Fruit fly (Drosophila melanogaster) whole organism, embryonic: ENCODE results near the gene CG15362.
A peak's percentile ranks its signal among the peaks of the same experiment; 100 is the strongest.

Source experiments
- Ada2b ChIP-seq: fragments of 200-800 bp; sonication (Bioruptor generic); IDR thresholded peaks from 2 replicates; pipeline ENCODE4 v1.3.6; 2022; ENCODE audit warnings: missing biosample characterization, missing genetic modification characterization
- Asciz ChIP-seq: fragments of 200-800 bp; sonication (Bioruptor generic); optimal IDR thresholded peaks from 2 replicates; lab custom pipeline; 2017; ENCODE audit warnings: missing biosample characterization, mild to moderate bottlenecking, missing genetic modification characterization, missing genetic modification reagents
- Atf-2 ChIP-seq: fragments of 200-800 bp; sonication (Bioruptor generic); optimal IDR thresholded peaks from 2 replicates; lab custom pipeline; 2016; ENCODE audit warnings: missing biosample characterization, missing genetic modification characterization
- Bgb ChIP-seq: fragments of 200-800 bp; sonication (Bioruptor generic); IDR thresholded peaks from 2 replicates; pipeline ENCODE4 v1.3.6; 2022; ENCODE audit warnings: missing biosample characterization, missing genetic modification characterization; ENCODE audit not compliant: partially characterized antibody
- CG10431 ChIP-seq: fragments of 200-800 bp; sonication (Bioruptor generic); optimal IDR thresholded peaks from 3 replicates; lab custom pipeline; 2018; ENCODE audit warnings: missing biosample characterization, mild to moderate bottlenecking, missing genetic modification characterization
- CG10979 ChIP-seq: fragments of 200-800 bp; sonication (Bioruptor generic); optimal IDR thresholded peaks from 2 replicates; lab custom pipeline; 2018; ENCODE audit warnings: missing biosample characterization, mild to moderate bottlenecking, missing genetic modification characterization, moderate library complexity
- CG12391 ChIP-seq: fragments of 200-800 bp; sonication (Bioruptor generic); optimal IDR thresholded peaks from 3 replicates; lab custom pipeline; 2018; ENCODE audit warnings: missing biosample characterization, mild to moderate bottlenecking, missing genetic modification characterization, moderate library complexity
- CG13624 ChIP-seq: fragments of 200-800 bp; sonication (Bioruptor generic); optimal IDR thresholded peaks from 2 replicates; lab custom pipeline; 2016; ENCODE audit warnings: missing biosample characterization, missing genetic modification characterization
- CG17361 ChIP-seq: fragments of 200-800 bp; sonication (Bioruptor generic); IDR thresholded peaks from 3 replicates; pipeline ENCODE4 v1.3.6; 2022; ENCODE audit warnings: missing biosample characterization, missing genetic modification characterization
- CG17829 ChIP-seq: fragments of 200-800 bp; optimal IDR thresholded peaks from 2 replicates; lab custom pipeline; 2019; ENCODE audit warnings: missing biosample characterization, mild to moderate bottlenecking, missing genetic modification characterization, moderate library complexity
- CG17912 ChIP-seq: fragments of 200-800 bp; sonication (Bioruptor generic); optimal IDR thresholded peaks from 2 replicates; lab custom pipeline; 2018; ENCODE audit warnings: missing biosample characterization, mild to moderate bottlenecking, missing genetic modification characterization
- CG2712 ChIP-seq: fragments of 200-800 bp; optimal IDR thresholded peaks from 3 replicates; lab custom pipeline; 2019; ENCODE audit warnings: missing biosample characterization, mild to moderate bottlenecking, missing genetic modification characterization, moderate library complexity
- CG2889 ChIP-seq: fragments of 200-800 bp; sonication (Bioruptor generic); IDR thresholded peaks from 3 replicates; pipeline ENCODE4 v1.3.6; 2022; ENCODE audit warnings: missing biosample characterization, missing genetic modification characterization
- CG3163 ChIP-seq: fragments of 200-800 bp; sonication (Bioruptor generic); optimal IDR thresholded peaks from 3 replicates; lab custom pipeline; 2016; ENCODE audit warnings: missing biosample characterization, missing genetic modification characterization
- CG34224 ChIP-seq: fragments of 200-800 bp; sonication (Bioruptor generic); IDR thresholded peaks from 3 replicates; pipeline ENCODE4 v1.3.6; 2022; ENCODE audit warnings: missing biosample characterization, missing genetic modification characterization; ENCODE audit not compliant: partially characterized antibody
- CG42726 ChIP-seq: fragments of 200-800 bp; sonication (Bioruptor generic); IDR thresholded peaks from 2 replicates; pipeline ENCODE4 v1.3.6; 2022; ENCODE audit warnings: missing biosample characterization, missing genetic modification characterization; ENCODE audit not compliant: partially characterized antibody
- CG4328 ChIP-seq: fragments of 200-800 bp; sonication (Bioruptor generic); optimal IDR thresholded peaks from 3 replicates; lab custom pipeline; 2017; ENCODE audit warnings: missing biosample characterization, missing genetic modification reagents, missing genetic modification characterization
- CG4617 ChIP-seq: fragments of 200-800 bp; sonication (Bioruptor generic); optimal IDR thresholded peaks from 3 replicates; lab custom pipeline; 2016; ENCODE audit warnings: missing biosample characterization, missing genetic modification characterization, borderline replicate concordance
- CG6689 ChIP-seq: fragments of 200-800 bp; sonication (Bioruptor generic); IDR thresholded peaks from 2 replicates; pipeline ENCODE4 v1.3.6; 2022; ENCODE audit warnings: missing biosample characterization, missing genetic modification characterization
- CG7963 ChIP-seq: fragments of 200-800 bp; sonication (Bioruptor generic); IDR thresholded peaks from 3 replicates; pipeline ENCODE4 v1.3.6; 2022; ENCODE audit warnings: missing biosample characterization, missing genetic modification characterization; ENCODE audit not compliant: partially characterized antibody
- CG9437 ChIP-seq: fragments of 200-800 bp; sonication (Bioruptor generic); optimal IDR thresholded peaks from 2 replicates; lab custom pipeline; 2018; ENCODE audit warnings: missing biosample characterization, mild to moderate bottlenecking, missing genetic modification characterization
- CG9932 ChIP-seq: fragments of 200-800 bp; sonication (Bioruptor generic); IDR thresholded peaks from 2 replicates; pipeline ENCODE4 v1.3.6; 2022; ENCODE audit warnings: missing biosample characterization, missing genetic modification characterization
- CTCF ChIP-seq: fragments of 200-800 bp; sonication (Bioruptor generic); optimal IDR thresholded peaks from 2 replicates; lab custom pipeline; 2017; ENCODE audit warnings: missing biosample characterization, mild to moderate bottlenecking, missing genetic modification characterization, moderate library complexity
- D19B ChIP-seq: fragments of 200-800 bp; sonication (Bioruptor generic); optimal IDR thresholded peaks from 2 replicates; lab custom pipeline; 2017; ENCODE audit warnings: missing biosample characterization, mild to moderate bottlenecking, missing genetic modification characterization
- Dref ChIP-seq: fragments of 200-800 bp; sonication (Bioruptor generic); IDR thresholded peaks from 2 replicates; pipeline ENCODE4 v1.3.6; 2022; ENCODE audit warnings: missing biosample characterization, missing genetic modification characterization
- H15 ChIP-seq: fragments of 200-800 bp; sonication (Bioruptor generic); IDR thresholded peaks from 3 replicates; pipeline ENCODE4 v1.3.6; 2022; ENCODE audit warnings: missing biosample characterization, missing genetic modification characterization
- H2.0 ChIP-seq: fragments of 200-800 bp; sonication (Bioruptor generic); IDR thresholded peaks from 2 replicates; pipeline ENCODE4 v1.3.6; 2022; ENCODE audit warnings: missing biosample characterization, missing genetic modification characterization
- Lpt ChIP-seq: fragments of >200 bp; optimal IDR thresholded peaks from 2 replicates; lab custom pipeline; 2018; ENCODE audit warnings: missing biosample characterization, missing genetic modification characterization
- Meics ChIP-seq: fragments of 200-800 bp; sonication (Bioruptor generic); optimal IDR thresholded peaks from 2 replicates; lab custom pipeline; 2017; ENCODE audit warnings: missing biosample characterization, mild to moderate bottlenecking, missing genetic modification characterization
- Myb ChIP-seq: fragments of 200-800 bp; sonication (Bioruptor generic); optimal IDR thresholded peaks from 2 replicates; lab custom pipeline; 2016; ENCODE audit warnings: missing biosample characterization, missing genetic modification characterization
- bsh ChIP-seq, 2 experiments: fragments of 200-800 bp; sonication (Bioruptor generic); optimal IDR thresholded peaks; 2 replicates each; lab custom pipeline; 2017 to 2018; ENCODE audit warnings: mild to moderate bottlenecking in 2 of 2, missing biosample characterization in 2 of 2, missing genetic modification characterization in 2 of 2, moderate library complexity in 1 of 2
- ewg ChIP-seq: fragments of 200-800 bp; sonication (Bioruptor generic); optimal IDR thresholded peaks from 3 replicates; lab custom pipeline; 2017; ENCODE audit warnings: mild to moderate bottlenecking, missing biosample characterization, missing genetic modification reagents, missing genetic modification characterization
- ftz-f1 ChIP-seq: fragments of 200-800 bp; sonication (Bioruptor generic); optimal IDR thresholded peaks from 2 replicates; lab custom pipeline; 2016; ENCODE audit warnings: missing biosample characterization, missing genetic modification characterization
- fu2 ChIP-seq: fragments of 200-800 bp; sonication (Bioruptor generic); optimal IDR thresholded peaks from 2 replicates; lab custom pipeline; 2016; ENCODE audit warnings: missing biosample characterization, missing genetic modification characterization
- gce ChIP-seq: fragments of 200-800 bp; sonication (Bioruptor generic); IDR thresholded peaks from 3 replicates; pipeline ENCODE4 v1.3.6; 2022; ENCODE audit warnings: missing biosample characterization, missing genetic modification characterization
- gfzf ChIP-seq: fragments of 200-800 bp; sonication (Bioruptor generic); optimal IDR thresholded peaks from 2 replicates; lab custom pipeline; 2016; ENCODE audit warnings: missing biosample characterization, mild to moderate bottlenecking, missing genetic modification characterization, moderate library complexity
- inv ChIP-seq: fragments of 200-800 bp; sonication (Bioruptor generic); IDR thresholded peaks from 2 replicates; pipeline ENCODE4 v1.3.6; 2022; ENCODE audit warnings: missing biosample characterization, missing genetic modification characterization; ENCODE audit not compliant: partially characterized antibody
- jumu ChIP-seq: fragments of 200-800 bp; sonication (Bioruptor generic); optimal IDR thresholded peaks from 3 replicates; lab custom pipeline; 2016; ENCODE audit warnings: missing biosample characterization, missing genetic modification characterization
- lmd ChIP-seq: fragments of 200-800 bp; sonication (Bioruptor generic); IDR thresholded peaks from 2 replicates; pipeline ENCODE4 v1.3.6; 2022; ENCODE audit warnings: missing biosample characterization, missing genetic modification characterization
- mld ChIP-seq: fragments of 200-800 bp; sonication (Bioruptor generic); IDR thresholded peaks from 3 replicates; pipeline ENCODE4 v1.3.6; 2022; ENCODE audit warnings: missing biosample characterization, missing genetic modification characterization; ENCODE audit not compliant: partially characterized antibody
- nerfin-1 ChIP-seq: fragments of 200-800 bp; sonication (Bioruptor generic); optimal IDR thresholded peaks from 3 replicates; lab custom pipeline; 2019; ENCODE audit warnings: missing biosample characterization, mild to moderate bottlenecking, missing genetic modification characterization, moderate library complexity
- otp ChIP-seq: fragments of 200-800 bp; sonication (Bioruptor generic); IDR thresholded peaks from 3 replicates; pipeline ENCODE4, ENCODE4 v1.3.6; 2022; ENCODE audit warnings: missing biosample characterization, missing genetic modification characterization
- pb ChIP-seq: fragments of 200-800 bp; sonication (Bioruptor generic); optimal IDR thresholded peaks from 3 replicates; lab custom pipeline; 2016; ENCODE audit warnings: missing biosample characterization, missing genetic modification characterization
- pzg ChIP-seq: fragments of 200-800 bp; sonication (Bioruptor generic); optimal IDR thresholded peaks from 3 replicates; lab custom pipeline; 2018; ENCODE audit warnings: missing biosample characterization, mild to moderate bottlenecking, missing genetic modification characterization, moderate library complexity
- rib ChIP-seq: fragments of 200-800 bp; sonication (Bioruptor generic); IDR thresholded peaks from 2 replicates; pipeline ENCODE4 v1.3.6; 2022; ENCODE audit warnings: missing biosample characterization, missing genetic modification characterization
- schlank ChIP-seq: fragments of 200-800 bp; sonication (Bioruptor generic); optimal IDR thresholded peaks from 2 replicates; lab custom pipeline; 2018; ENCODE audit warnings: missing biosample characterization, mild to moderate bottlenecking, missing genetic modification characterization
- scrt ChIP-seq: fragments of 200-800 bp; sonication (Bioruptor generic); optimal IDR thresholded peaks from 2 replicates; lab custom pipeline; 2018; ENCODE audit warnings: missing biosample characterization, mild to moderate bottlenecking, missing genetic modification characterization, moderate library complexity
- sens ChIP-seq: fragments of 200-800 bp; sonication (Bioruptor generic); peaks from one replicate; lab custom pipeline; 2016; ENCODE audit warnings: missing biosample characterization, missing genetic modification characterization
- tgo ChIP-seq: fragments of 200-800 bp; sonication (Bioruptor generic); IDR thresholded peaks from 3 replicates; pipeline ENCODE4 v1.3.6; 2022; ENCODE audit warnings: missing biosample characterization, missing genetic modification characterization
- trem ChIP-seq: fragments of 200-800 bp; optimal IDR thresholded peaks from 3 replicates; lab custom pipeline; 2019; ENCODE audit warnings: missing biosample characterization, mild to moderate bottlenecking, missing genetic modification characterization, moderate library complexity
- tx ChIP-seq: fragments of 200-800 bp; sonication (Bioruptor generic); optimal IDR thresholded peaks from 2 replicates; lab custom pipeline; 2016; ENCODE audit warnings: missing biosample characterization, missing genetic modification characterization
- unc-4 ChIP-seq: fragments of 200-800 bp; sonication (Bioruptor generic); IDR thresholded peaks from 2 replicates; pipeline ENCODE4 v1.3.6; 2022; ENCODE audit warnings: missing biosample characterization, missing genetic modification characterization; ENCODE audit not compliant: partially characterized antibody

CG15362 gene

DNA sequence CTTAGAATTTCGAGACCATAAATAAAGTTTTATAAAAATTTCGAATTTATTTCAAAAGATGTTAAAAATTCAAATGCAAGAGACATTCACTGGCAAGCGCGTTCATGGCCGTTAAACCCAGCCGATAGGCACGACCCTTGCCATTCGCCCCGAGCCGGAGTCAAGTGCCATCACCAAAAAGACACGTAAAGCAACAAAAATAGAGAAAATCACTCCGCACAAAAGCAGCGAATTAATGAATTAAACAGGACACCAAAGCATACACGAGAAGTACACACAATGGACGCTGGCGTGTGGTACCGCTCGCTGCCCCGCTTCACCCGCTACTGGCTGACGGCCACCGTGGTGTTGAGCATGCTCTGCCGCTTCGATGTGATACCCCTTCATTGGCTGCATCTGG is 7.0 kb upstream of the CG15362 start, which contains the start of gene Der-1 (continued):
- TF ChIP-seq scrt (GFP tag; lab: Kevin White, UChicago) = no peak
- no peak for TF ChIP-seq CG17361 (GFP tag; lab: Robert Waterston, UW)
- TF ChIP-seq sens (GFP tag; lab: Kevin White, UChicago) = peak; percentile 77
- peak; percentile 53 for TF ChIP-seq Dref
- TF ChIP-seq pzg (GFP tag; lab: Kevin White, UChicago) = peak; percentile 80
- TF ChIP-seq bsh (GFP tag; optimal IDR thresholded peaks at IDR 0.05; lab: Kevin White, UChicago) = no peak
- TF ChIP-seq unc-4 (GFP tag; lab: Robert Waterston, UW) = peak; percentile 87
- peak; percentile 88 for TF ChIP-seq CG4617
- TF ChIP-seq Bgb (GFP tag; lab: Robert Waterston, UW) = peak; percentile 97
- TF ChIP-seq Ada2b = no peak
- peak; percentile 9 for TF ChIP-seq CG17829 (tag; lab: Kevin White, UChicago)
- TF ChIP-seq tgo (GFP tag; lab: Robert Waterston, UW) = peak; percentile 18; the same call in 1 of the 3 replicates
- TF ChIP-seq CG2712 (tag; lab: Kevin White, UChicago) = peak; percentile 15
- TF ChIP-seq D19B (GFP tag; lab: Kevin White, UChicago) = peak; percentile 63
- TF ChIP-seq trem (tag; lab: Kevin White, UChicago) = peak; percentile 18
- TF ChIP-seq CG2889 (GFP tag; lab: Robert Waterston, UW) = peak; percentile 46; the same call in 1 of the 3 replicates
- no peak for TF ChIP-seq Lpt (GFP tag; lab: Kevin White, UChicago)
- TF ChIP-seq CG4328 (GFP tag; lab: Kevin White, UChicago) = no peak
- no peak for TF ChIP-seq CG17912 (GFP tag; lab: Kevin White, UChicago)
- no peak for TF ChIP-seq fu2 (GFP tag; lab: Kevin White, UChicago)
- no peak for TF ChIP-seq ewg (GFP tag; lab: Kevin White, UChicago)
- TF ChIP-seq jumu (GFP tag; lab: Kevin White, UChicago) = no peak
- peak; percentile 23 for TF ChIP-seq CG13624 (GFP tag; lab: Kevin White, UChicago)
- TF ChIP-seq CG10431 (GFP tag; lab: Kevin White, UChicago) = no peak
- TF ChIP-seq ftz-f1 (GFP tag; lab: Kevin White, UChicago) = peak; percentile 100
- no peak for TF ChIP-seq pb (GFP tag; lab: Kevin White, UChicago)
- TF ChIP-seq CG7963 (GFP tag; lab: Robert Waterston, UW) = peak; percentile 80
- no peak for TF ChIP-seq Meics (GFP tag; lab: Kevin White, UChicago)
- TF ChIP-seq Myb (GFP tag; lab: Kevin White, UChicago) = peak; percentile 98
- no peak for TF ChIP-seq CG6689 (GFP tag; lab: Robert Waterston, UW)
- peak; percentile 14 for TF ChIP-seq gfzf (GFP tag; lab: Kevin White, UChicago)
- peak; percentile 15; the same call in 1 of the 2 replicates for TF ChIP-seq H2.0 (GFP tag; lab: Robert Waterston, UW)
- TF ChIP-seq inv = peak; percentile 91
- no peak for TF ChIP-seq gce (GFP tag; lab: Robert Waterston, UW)
- TF ChIP-seq CTCF (GFP tag; lab: Kevin White, UChicago) = no peak
- no peak for TF ChIP-seq H15 (GFP tag; lab: Robert Waterston, UW)
- peak; percentile 18 for TF ChIP-seq CG12391
- no peak for TF ChIP-seq CG10979
- TF ChIP-seq Atf-2 (GFP tag; lab: Kevin White, UChicago) = no peak
- no peak for TF ChIP-seq otp (GFP tag; lab: Robert Waterston, UW)
- peak; percentile 64; the same call in 1 of the 3 replicates for TF ChIP-seq mld (GFP tag; lab: Robert Waterston, UW)
- no peak for TF ChIP-seq Asciz (GFP tag; lab: Kevin White, UChicago)
- peak; percentile 51 for TF ChIP-seq CG9932 (GFP tag; lab: Robert Waterston, UW)
- no peak for TF ChIP-seq nerfin-1
- TF ChIP-seq CG42726 (GFP tag; lab: Robert Waterston, UW) = peak; percentile 93
- no peak for TF ChIP-seq tx (GFP tag; lab: Kevin White, UChicago)
- no peak for TF ChIP-seq rib
- peak; percentile 87 for TF ChIP-seq CG34224 (GFP tag; lab: Robert Waterston, UW)
- peak; percentile 70 for TF ChIP-seq CG9437 (GFP tag; lab: Kevin White, UChicago)
- no peak for TF ChIP-seq CG3163 (GFP tag; lab: Kevin White, UChicago)
- TF ChIP-seq lmd = no peak
- TF ChIP-seq schlank = no peak
